Worm (Caenorhabditis elegans) whole organism, dauer: ENCODE data around the gene K06A9.1.

Experiments
- unc-62 ChIP-seq: sonication (generic microtip); optimal IDR thresholded peaks from 2 replicates; lab custom pipeline; 2017; ENCODE audit warnings: missing biosample characterization, missing genetic modification reagents, missing genetic modification characterization

Gene K06A9.1

DNA sequence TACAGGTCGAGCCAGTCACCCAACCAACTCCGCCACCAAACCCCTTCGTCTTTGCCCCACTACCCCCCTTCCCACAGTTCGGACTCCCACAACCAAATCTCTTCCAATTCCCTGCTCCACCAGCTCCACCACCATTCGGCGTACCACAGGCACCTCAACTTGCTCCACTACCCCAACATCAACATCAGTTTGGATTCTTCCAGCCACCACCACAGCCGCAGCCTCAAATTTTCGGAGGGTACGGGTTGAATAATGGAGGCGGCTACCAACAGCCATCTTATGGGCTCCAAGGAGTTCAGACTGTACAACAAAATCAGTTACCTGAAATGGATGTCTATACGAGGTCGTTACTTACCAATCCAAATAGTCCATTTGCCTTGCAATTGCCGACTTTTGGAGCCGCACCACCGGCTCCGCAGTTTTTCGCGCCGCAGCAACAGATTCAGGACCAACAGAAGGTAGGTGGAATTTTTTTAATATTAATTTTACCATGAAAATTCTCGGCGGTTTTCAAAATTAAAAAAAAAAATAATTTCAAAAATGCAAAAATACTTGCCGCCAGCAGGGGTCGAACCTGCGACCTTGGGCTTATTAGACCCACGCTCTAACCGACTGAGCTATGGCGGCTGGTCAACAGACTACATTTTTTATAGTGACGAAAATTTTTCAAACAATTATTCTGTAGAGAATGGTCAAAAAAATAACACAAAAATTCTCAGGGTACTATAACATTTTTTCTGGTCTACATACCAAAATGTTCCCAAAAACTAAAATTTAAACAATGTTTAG is 42.0 kb downstream of the K06A9.1 start:
- no peak for TF ChIP-seq unc-62 (GFP tag; lab: Kevin White, UChicago)

ce11 chrX:1589962-1590361 is 42.7 kb downstream of the K06A9.1 start:
- TF ChIP-seq unc-62 (GFP tag; lab: Kevin White, UChicago) = no peak

ce11 chrX:1598061-1598690 is 50.9 kb downstream of the K06A9.1 start:
- no peak for TF ChIP-seq unc-62 (GFP tag; lab: Kevin White, UChicago)

- no peak for TF ChIP-seq unc-62 (GFP tag; lab: Kevin White, UChicago)
Observed at ce11 chrX:1599294-1599693, 52.0 kb downstream of the K06A9.1 start.

ce11 chrX:1601563-1601962 is 54.3 kb downstream of the K06A9.1 start:
- no peak for TF ChIP-seq unc-62 (GFP tag; lab: Kevin White, UChicago)

DNA sequence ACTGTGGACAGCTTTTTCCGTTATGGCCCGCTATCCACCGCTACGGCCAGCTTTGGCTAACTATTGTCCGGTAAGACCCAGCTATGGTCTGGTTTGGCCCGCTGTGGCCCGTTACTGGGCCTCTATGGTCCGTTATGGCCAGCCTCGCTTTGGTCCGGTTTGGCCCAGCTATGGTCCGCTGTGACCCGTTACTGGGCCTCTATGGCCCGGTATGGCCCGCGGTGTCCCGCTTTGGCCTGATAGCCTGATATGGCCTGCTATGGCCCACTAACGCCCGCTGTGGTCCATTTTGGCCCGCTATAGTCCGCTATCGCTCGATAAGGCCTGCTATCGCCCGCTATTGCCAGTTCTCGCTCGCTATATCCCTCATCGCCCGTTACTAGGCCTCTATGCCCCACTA is 55.2 kb downstream of the K06A9.1 start:
- no peak for TF ChIP-seq unc-62 (GFP tag; lab: Kevin White, UChicago)

DNA sequence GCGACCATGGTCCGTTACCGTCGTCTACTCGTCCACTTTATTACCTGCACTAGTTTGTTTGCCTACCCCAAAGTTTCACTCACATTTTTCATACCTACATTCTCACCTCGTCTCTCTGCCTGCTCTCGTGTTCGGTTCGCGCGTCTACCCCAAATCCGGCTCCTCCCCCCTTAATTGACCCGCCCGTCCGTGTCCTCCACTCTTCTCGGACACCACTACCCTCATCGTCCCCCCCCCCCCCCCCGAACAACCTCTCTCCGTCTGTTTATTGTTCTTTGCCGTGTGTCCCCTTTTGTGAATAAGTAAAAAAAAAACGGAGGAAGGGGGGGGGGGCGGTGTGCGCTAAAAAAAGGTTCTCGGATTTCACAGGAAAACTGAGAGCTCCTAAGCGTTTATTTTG is 55.7 kb downstream of the K06A9.1 start:
- TF ChIP-seq unc-62 (GFP tag; lab: Kevin White, UChicago) = no peak

ce11 chrX:1603709-1604108 is 56.4 kb downstream of the K06A9.1 start:
- no peak for TF ChIP-seq unc-62 (GFP tag; lab: Kevin White, UChicago)

- no peak for TF ChIP-seq unc-62 (GFP tag; lab: Kevin White, UChicago)
Observed at ce11 chrX:1604606-1605005, 57.3 kb downstream of the K06A9.1 start, which contains the start of gene H11E01.3. Gene H11E01.3, plus strand, starts transcription at chrX:1604906.
